Worm (Caenorhabditis elegans): ENCODE measurements around the gene Y46D2A.1.

ce11 chrII:3337039-3337438 lies 14.7 kb downstream of the Y46D2A.1 start, which contains the start of gene F14D2.19:
- no peak for TF ChIP-seq sea-1 (GFP tag; conservative IDR thresholded peaks at IDR 0.05)
- no peak for TF ChIP-seq ama-1 (optimal IDR thresholded peaks at IDR 0.05)
- no peak for TF ChIP-seq hnd-1 (tag; optimal IDR thresholded peaks at IDR 0.05)
- no peak for TF ChIP-seq tbx-11 (GFP tag; IDR thresholded peaks at IDR 0.05)
- TF ChIP-seq ceh-13 (GFP tag; optimal IDR thresholded peaks at IDR 0.05) = no peak
- no peak for TF ChIP-seq ets-7 (tag; optimal IDR thresholded peaks at IDR 0.05)
- no peak for TF ChIP-seq tra-4 (tag; optimal IDR thresholded peaks at IDR 0.05)

All from whole organism, early embryonic.